Worm (Caenorhabditis elegans): ENCODE measurements around the gene gcsh-1.

Gene gcsh-1

ce11 chrX:14487832-14488231 is 27.0 kb downstream of the gcsh-1 start:
- TF ChIP-seq unc-120 (tag; optimal IDR thresholded peaks at IDR 0.05; ENCODE audit: poor library complexity, severe bottlenecking) (no peak), nhr-28 (tag; optimal IDR thresholded peaks at IDR 0.05) (no peak), tbx-8 (GFP tag; optimal IDR thresholded peaks at IDR 0.05) (no peak), flh-1 (GFP tag; optimal IDR thresholded peaks at IDR 0.05) (no peak), mab-5 (tag; optimal IDR thresholded peaks at IDR 0.05) (no peak), nhr-237 (tag; optimal IDR thresholded peaks at IDR 0.05) (no peak), elt-3 (tag; optimal IDR thresholded peaks at IDR 0.05) (no peak), lin-32 (GFP tag; optimal IDR thresholded peaks at IDR 0.05) (no peak), nhr-12 (tag; optimal IDR thresholded peaks at IDR 0.05) (no peak), nhr-2 (tag; optimal IDR thresholded peaks at IDR 0.05) (no peak)

DNA sequence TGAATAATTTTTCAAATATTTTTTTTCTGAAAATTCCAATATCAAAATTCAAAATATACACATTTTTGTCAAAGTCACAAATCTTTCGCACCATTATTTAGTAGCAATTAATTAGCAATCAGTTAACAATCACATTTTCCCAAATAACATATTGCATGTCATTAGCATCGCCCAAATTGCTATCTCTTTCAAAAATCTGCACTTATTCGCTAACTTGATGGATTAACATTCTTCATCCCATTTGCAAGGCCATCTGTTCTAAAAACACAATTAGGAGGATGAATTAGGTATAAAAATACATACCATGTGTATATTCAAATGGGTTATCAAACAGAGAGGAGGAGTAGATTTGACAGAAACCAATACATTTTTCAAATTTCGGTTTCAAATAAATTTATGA is 27.5 kb downstream of the gcsh-1 start:
- TF ChIP-seq ceh-83 (GFP tag; optimal IDR thresholded peaks at IDR 0.05) (no peak), nhr-12 (tag; optimal IDR thresholded peaks at IDR 0.05) (no peak), lsy-2 (tag; optimal IDR thresholded peaks at IDR 0.05) (no peak), mls-2 (tag; optimal IDR thresholded peaks at IDR 0.05) (peak; percentile 26), unc-39 (tag; optimal IDR thresholded peaks at IDR 0.05) (no peak), flh-1 (GFP tag; optimal IDR thresholded peaks at IDR 0.05) (no peak), blmp-1 (tag; optimal IDR thresholded peaks at IDR 0.05) (no peak), ces-1 (GFP tag; optimal IDR thresholded peaks at IDR 0.05) (peak; percentile 94), nhr-28 (tag; optimal IDR thresholded peaks at IDR 0.05) (no peak), unc-62 (GFP tag; optimal IDR thresholded peaks at IDR 0.05) (peak; percentile 28), nhr-237 (tag; optimal IDR thresholded peaks at IDR 0.05) (no peak), lin-13 (tag; optimal IDR thresholded peaks at IDR 0.05) (no peak), cnd-1 (tag; optimal IDR thresholded peaks at IDR 0.05) (peak; percentile 74), mep-1 (tag; optimal IDR thresholded peaks at IDR 0.05) (no peak), elt-1 (tag; optimal IDR thresholded peaks at IDR 0.05; ENCODE audit: borderline replicate concordance, insufficient read depth) (peak; percentile 40), mab-5 (tag; optimal IDR thresholded peaks at IDR 0.05) (peak; percentile 13)

- TF ChIP-seq nhr-2 (tag; optimal IDR thresholded peaks at IDR 0.05), result peak; percentile 92
- no peak for TF ChIP-seq lin-13 (tag; optimal IDR thresholded peaks at IDR 0.05)
- peak; percentile 26 for TF ChIP-seq ztf-11 (tag; optimal IDR thresholded peaks at IDR 0.05)
- TF ChIP-seq elt-3 (tag; optimal IDR thresholded peaks at IDR 0.05), result no peak
- TF ChIP-seq tbx-8 (GFP tag; optimal IDR thresholded peaks at IDR 0.05), result no peak
- TF ChIP-seq ceh-39 (tag; optimal IDR thresholded peaks at IDR 0.05), result peak; percentile 58
- no peak for TF ChIP-seq drap-1 (GFP tag; optimal IDR thresholded peaks at IDR 0.05)
- peak; percentile 80 for TF ChIP-seq ceh-43 (GFP tag; optimal IDR thresholded peaks at IDR 0.05)
- peak; percentile 97 for TF ChIP-seq zip-8 (tag; optimal IDR thresholded peaks at IDR 0.05)
- TF ChIP-seq hlh-1 (tag; optimal IDR thresholded peaks at IDR 0.05), result peak; percentile 82
- no peak for TF ChIP-seq nhr-28 (tag; optimal IDR thresholded peaks at IDR 0.05)
- TF ChIP-seq lsy-2 (tag; optimal IDR thresholded peaks at IDR 0.05), result no peak
- peak; percentile 43 for TF ChIP-seq mep-1 (tag; optimal IDR thresholded peaks at IDR 0.05)
- peak; percentile 90 for TF ChIP-seq lin-32 (GFP tag; optimal IDR thresholded peaks at IDR 0.05)
- no peak for TF ChIP-seq nhr-76 (tag; optimal IDR thresholded peaks at IDR 0.05)
- peak; percentile 41 for TF ChIP-seq unc-62 (GFP tag; optimal IDR thresholded peaks at IDR 0.05)
- TF ChIP-seq pha-4 (tag; optimal IDR thresholded peaks at IDR 0.05), result no peak
- no peak for TF ChIP-seq unc-120 (tag; optimal IDR thresholded peaks at IDR 0.05; ENCODE audit: poor library complexity, severe bottlenecking)
- TF ChIP-seq sem-2 (GFP tag; optimal IDR thresholded peaks at IDR 0.05), result no peak
- peak; percentile 67 for TF ChIP-seq mls-2 (tag; optimal IDR thresholded peaks at IDR 0.05)
- no peak for TF ChIP-seq flh-1 (GFP tag; optimal IDR thresholded peaks at IDR 0.05)
- no peak for TF ChIP-seq nhr-237 (tag; optimal IDR thresholded peaks at IDR 0.05)
- TF ChIP-seq cnd-1 (tag; optimal IDR thresholded peaks at IDR 0.05), result peak; percentile 97
- TF ChIP-seq nhr-12 (tag; optimal IDR thresholded peaks at IDR 0.05), result no peak
- no peak for TF ChIP-seq sptf-1 (tag; optimal IDR thresholded peaks at IDR 0.05)
Measured at ce11 chrX:14486503-14486902, 28.4 kb downstream of the gcsh-1 start.

DNA sequence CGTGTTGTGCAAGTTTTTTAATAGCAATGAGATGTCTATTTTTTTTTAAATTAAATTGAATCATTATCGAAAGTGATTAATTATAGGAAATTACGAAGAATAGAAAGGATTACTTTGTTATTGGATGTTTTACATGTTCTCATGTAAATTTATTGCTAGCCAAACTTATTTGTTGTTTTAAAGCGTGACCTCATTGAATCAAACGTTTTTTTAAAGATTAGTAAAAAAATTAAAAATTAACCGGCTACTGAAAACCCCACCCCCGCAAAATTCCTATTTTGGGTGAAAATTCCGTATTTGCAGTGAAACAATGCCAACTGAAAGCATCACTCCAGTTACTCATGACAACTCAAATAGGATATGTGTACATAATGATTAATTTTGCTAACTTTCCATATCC is 30.0 kb downstream of the gcsh-1 start, which contains the start of gene M163.8:
Gene M163.8 (plus strand): TSS at position 301 of the 400 bp plus-strand sequence.
- no peak for TF ChIP-seq tbx-8 (GFP tag; optimal IDR thresholded peaks at IDR 0.05)
- no peak for TF ChIP-seq hlh-1 (tag; optimal IDR thresholded peaks at IDR 0.05)
- TF ChIP-seq sptf-1 (tag; optimal IDR thresholded peaks at IDR 0.05), result no peak
- no peak for TF ChIP-seq elt-3 (tag; optimal IDR thresholded peaks at IDR 0.05)
- TF ChIP-seq lsy-2 (tag; optimal IDR thresholded peaks at IDR 0.05), result no peak
- no peak for TF ChIP-seq nhr-237 (tag; optimal IDR thresholded peaks at IDR 0.05)
- no peak for TF ChIP-seq snpc-4 (tag; optimal IDR thresholded peaks at IDR 0.05)
- TF ChIP-seq unc-39 (tag; optimal IDR thresholded peaks at IDR 0.05), result no peak
- TF ChIP-seq ham-2 (GFP tag; optimal IDR thresholded peaks at IDR 0.05), result no peak
- TF ChIP-seq flh-1 (GFP tag; optimal IDR thresholded peaks at IDR 0.05), result no peak
- TF ChIP-seq mep-1 (tag; optimal IDR thresholded peaks at IDR 0.05), result no peak

Data from whole organism, mixed stage, embryonic.